Fruit fly (Drosophila melanogaster): Measurements from ENCODE around the gene CG7024.

Gene CG7024

dm6 chrX:4691226-4691625, 13.9 kb upstream of the CG7024 start (continued):
- no peak for TF ChIP-seq CG43689 (GFP tag; IDR thresholded peaks at IDR 0.05)
- no peak for TF ChIP-seq CG4617 (GFP tag; optimal IDR thresholded peaks at IDR 0.05; ENCODE audit: borderline replicate concordance)
- peak; percentile 56 for TF ChIP-seq CG11504 (tag; optimal IDR thresholded peaks at IDR 0.05)
- TF ChIP-seq kni (GFP tag; optimal IDR thresholded peaks at IDR 0.05): no peak
- TF ChIP-seq Elba2 (GFP tag; optimal IDR thresholded peaks at IDR 0.05): no peak
- TF ChIP-seq btn (GFP tag; optimal IDR thresholded peaks at IDR 0.05): no peak
- no peak for TF ChIP-seq croc (GFP tag; conservative IDR thresholded peaks at IDR 0.05)
- peak; percentile 7 for TF ChIP-seq CG12769 (tag; optimal IDR thresholded peaks at IDR 0.05)
- TF ChIP-seq Spps (tag; optimal IDR thresholded peaks at IDR 0.05): no peak
- TF ChIP-seq CG12744 (GFP tag; optimal IDR thresholded peaks at IDR 0.05): no peak
- peak; percentile 36; the same call in 1 of the 2 replicates for TF ChIP-seq CG31441 (GFP tag; IDR thresholded peaks at IDR 0.05)
- TF ChIP-seq dimm (GFP tag; IDR thresholded peaks at IDR 0.05): no peak
- TF ChIP-seq CG7839 (tag; optimal IDR thresholded peaks at IDR 0.05): peak; percentile 49
- no peak for TF ChIP-seq schlank (tag; optimal IDR thresholded peaks at IDR 0.05)
- no peak for TF ChIP-seq fd3F (GFP tag; optimal IDR thresholded peaks at IDR 0.05)
- peak; percentile 20; the same call in 1 of the 2 replicates for TF ChIP-seq CG6689 (GFP tag; IDR thresholded peaks at IDR 0.05)
- no peak for TF ChIP-seq inv (GFP tag; IDR thresholded peaks at IDR 0.05; ENCODE audit: partially characterized antibody)
- peak; percentile 23 for TF ChIP-seq Dek (tag; optimal IDR thresholded peaks at IDR 0.05)
- TF ChIP-seq ac (GFP tag; optimal IDR thresholded peaks at IDR 0.05): no peak
- peak; percentile 4 for TF ChIP-seq caup (GFP tag; optimal IDR thresholded peaks at IDR 0.05; ENCODE audit: severe bottlenecking)
- TF ChIP-seq Oli (tag; optimal IDR thresholded peaks at IDR 0.05): peak; percentile 20
- no peak for TF ChIP-seq ems (GFP tag; optimal IDR thresholded peaks at IDR 0.05)
- 0 out of 4 replicates have a peak, but pooled peaks have one; percentile 17 for TF ChIP-seq Gug (GFP tag; IDR thresholded peaks at IDR 0.05)
- no peak for TF ChIP-seq Dll (GFP tag; IDR thresholded peaks at IDR 0.05; ENCODE audit: partially characterized antibody)
- no peak for TF ChIP-seq slp2 (GFP tag; optimal IDR thresholded peaks at IDR 0.05)
- no peak for TF ChIP-seq sug (tag; optimal IDR thresholded peaks at IDR 0.05)
- no peak for TF ChIP-seq salm (tag; optimal IDR thresholded peaks at IDR 0.05)

DNA sequence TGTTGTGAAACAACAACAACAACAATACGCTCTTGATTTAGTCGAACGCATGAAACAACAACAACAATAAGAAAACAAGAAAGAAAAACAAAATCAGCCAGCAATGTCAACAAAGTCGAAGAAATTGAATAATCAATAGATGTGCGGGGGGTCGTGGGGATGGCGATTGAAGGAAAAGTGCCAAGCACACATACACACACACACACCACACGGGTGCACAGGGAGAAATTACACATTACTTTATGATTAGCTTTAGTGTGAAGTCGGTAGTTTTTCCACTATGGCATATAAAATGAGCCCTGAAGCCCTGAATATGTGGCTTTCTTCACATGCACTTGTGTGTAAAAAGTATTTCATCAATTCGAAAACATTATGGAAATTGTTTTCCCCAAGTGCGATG, 12.1 kb upstream of the CG7024 start:
- no peak for TF ChIP-seq BtbVII (GFP tag; optimal IDR thresholded peaks at IDR 0.05)
- no peak for TF ChIP-seq CG12071 (GFP tag; optimal IDR thresholded peaks at IDR 0.05)
- no peak for TF ChIP-seq zen (tag; optimal IDR thresholded peaks at IDR 0.05)
- TF ChIP-seq CG34422 (GFP tag; IDR thresholded peaks at IDR 0.05): 0 out of 3 replicates have a peak, but pooled peaks have one; percentile 24
- TF ChIP-seq CG30403 (GFP tag; optimal IDR thresholded peaks at IDR 0.05): no peak
- TF ChIP-seq Drgx (GFP tag; IDR thresholded peaks at IDR 0.05): no peak
- TF ChIP-seq E2f2 (GFP tag; IDR thresholded peaks at IDR 0.05): no peak
- TF ChIP-seq bsh (GFP tag; optimal IDR thresholded peaks at IDR 0.05): peak in 1 of 2 experiments; percentile 10
- no peak for TF ChIP-seq fd3F (GFP tag; optimal IDR thresholded peaks at IDR 0.05)
- no peak for TF ChIP-seq Hr3 (GFP tag; optimal IDR thresholded peaks at IDR 0.05)
- no peak for TF ChIP-seq NfI (GFP tag; optimal IDR thresholded peaks at IDR 0.05)
- no peak for TF ChIP-seq CG15011 (GFP tag; optimal IDR thresholded peaks at IDR 0.05)
- peak; percentile 15 for TF ChIP-seq CG11504 (tag; optimal IDR thresholded peaks at IDR 0.05)
- peak; percentile 81 for TF ChIP-seq sens (GFP tag)
- TF ChIP-seq CG11695 (GFP tag; IDR thresholded peaks at IDR 0.05): 0 out of 3 replicates have a peak, but pooled peaks have one; percentile 23
- no peak for TF ChIP-seq CG8290 (GFP tag; optimal IDR thresholded peaks at IDR 0.05)
- peak in 1 of 2 experiments; percentile 33 for TF ChIP-seq CG8290 (tag; optimal IDR thresholded peaks at IDR 0.05)
- no peak for TF ChIP-seq CG14965 (GFP tag; optimal IDR thresholded peaks at IDR 0.05; ENCODE audit: borderline replicate concordance)
- peak; percentile 76 for TF ChIP-seq onecut (GFP tag; IDR thresholded peaks at IDR 0.05)
- no peak for TF ChIP-seq Deaf1 (tag; optimal IDR thresholded peaks at IDR 0.05)
- TF ChIP-seq CG15073 (GFP tag; optimal IDR thresholded peaks at IDR 0.05): no peak
- TF ChIP-seq abd-A (tag; optimal IDR thresholded peaks at IDR 0.05): no peak
- TF ChIP-seq HmgZ (tag; optimal IDR thresholded peaks at IDR 0.05): no peak
- no peak for TF ChIP-seq sd (tag; optimal IDR thresholded peaks at IDR 0.05)
- TF ChIP-seq gcm2 (GFP tag; optimal IDR thresholded peaks at IDR 0.05): no peak
- TF ChIP-seq lola (GFP tag; optimal IDR thresholded peaks at IDR 0.05): no peak

All from whole organism, embryonic.